Worm (Caenorhabditis elegans) whole organism, young adult: ENCODE measurements around the gene W08E12.6.
A peak's percentile ranks its signal among the peaks of the same experiment; 100 is the strongest.

Experiments used
- B0261.1 ChIP-seq: sonication (generic microtip); optimal IDR thresholded peaks from 2 replicates; lab custom pipeline; 2016; ENCODE audit warnings: mild to moderate bottlenecking, missing genetic modification characterization, moderate library complexity, missing compliant biosample characterization
- C06A6.2 ChIP-seq: fragments of 200-800 bp; sonication (Bioruptor generic); conservative IDR thresholded peaks from 2 replicates; pipeline ENCODE4 v1.3.6; 2022; ENCODE audit warnings: missing genetic modification characterization, missing compliant biosample characterization
- F23B12.7 ChIP-seq: sonication (generic microtip); optimal IDR thresholded peaks from 2 replicates; lab custom pipeline; 2017; ENCODE audit warnings: missing genetic modification characterization, mild to moderate bottlenecking, missing compliant biosample characterization, antibody characterized with exemption, moderate library complexity; ENCODE audit not compliant: insufficient read depth
- F37B4.10 ChIP-seq: fragments of 200-800 bp; sonication (Bioruptor generic); IDR thresholded peaks from 2 replicates; pipeline ENCODE4 v1.3.6; 2022; ENCODE audit warnings: missing genetic modification characterization, missing compliant biosample characterization
- F52B5.7 ChIP-seq: sonication (generic microtip); optimal IDR thresholded peaks from 2 replicates; lab custom pipeline; 2016; ENCODE audit warnings: mild to moderate bottlenecking, missing genetic modification characterization, missing compliant biosample characterization
- F55B11.4 ChIP-seq: sonication (generic microtip); optimal IDR thresholded peaks from 2 replicates; lab custom pipeline; 2016; ENCODE audit warnings: missing compliant biosample characterization, missing genetic modification characterization, borderline replicate concordance; ENCODE audit not compliant: insufficient read depth
- K11D2.4 ChIP-seq: fragments of 200-800 bp; sonication (Bioruptor generic); IDR thresholded peaks from 2 replicates; pipeline ENCODE4 v1.3.6; 2022; ENCODE audit warnings: missing genetic modification reagents, missing genetic modification characterization, missing compliant biosample characterization
- T07F8.4 ChIP-seq: sonication (generic microtip); optimal IDR thresholded peaks from 2 replicates; lab custom pipeline; 2016; ENCODE audit warnings: mild to moderate bottlenecking, missing genetic modification characterization, moderate library complexity, missing compliant biosample characterization
- T26A5.8 ChIP-seq: sonication (generic microtip); optimal IDR thresholded peaks from 2 replicates; lab custom pipeline; 2016; ENCODE audit warnings: missing genetic modification characterization, missing compliant biosample characterization
- Y53F4B.3 ChIP-seq: fragments of 200-800 bp; sonication (Bioruptor generic); IDR thresholded peaks from 2 replicates; pipeline ENCODE4 v1.3.6; 2022; ENCODE audit warnings: missing genetic modification reagents, missing genetic modification characterization, missing compliant biosample characterization
- Y56A3A.18 ChIP-seq: fragments of 200-800 bp; sonication (Bioruptor generic); IDR thresholded peaks from 2 replicates; pipeline ENCODE4 v1.3.6; 2022; ENCODE audit warnings: missing genetic modification reagents, missing genetic modification characterization, missing compliant biosample characterization
- ZK185.1 ChIP-seq: sonication (generic microtip); optimal IDR thresholded peaks from 2 replicates; lab custom pipeline; 2016; ENCODE audit warnings: mild to moderate bottlenecking, missing genetic modification characterization, missing compliant biosample characterization; ENCODE audit not compliant: poor library complexity, severe bottlenecking
- ama-1 ChIP-seq, 3 experiments: fragments of 150-350 bp in 1 of 3; sonication (generic microtip) in 2 of 3; optimal IDR thresholded peaks; 2 replicates each; lab custom pipeline; 2014 to 2018; ENCODE audit warnings: missing biosample characterization in 2 of 3, missing genetic modification characterization in 2 of 3, missing genetic modification reagents in 2 of 3
- aptf-2 ChIP-seq: fragments of 200-800 bp; sonication (Bioruptor generic); conservative IDR thresholded peaks from 2 replicates; pipeline ENCODE4 v1.3.6; 2022; ENCODE audit warnings: missing genetic modification reagents, missing genetic modification characterization, missing compliant biosample characterization
- atf-7 ChIP-seq: sonication (generic microtip); optimal IDR thresholded peaks from 2 replicates; lab custom pipeline; 2017; ENCODE audit warnings: mild to moderate bottlenecking, missing genetic modification characterization, missing compliant biosample characterization
- attf-3 ChIP-seq: fragments of 200-800 bp; sonication (Bioruptor generic); conservative IDR thresholded peaks from 2 replicates; pipeline ENCODE4 v1.3.6; 2022; ENCODE audit warnings: missing genetic modification reagents, missing genetic modification characterization, missing compliant biosample characterization
- attf-5 ChIP-seq: fragments of 200-800 bp; sonication (Bioruptor generic); optimal IDR thresholded peaks from 2 replicates; lab custom pipeline; 2018; ENCODE audit warnings: mild to moderate bottlenecking, missing genetic modification characterization, missing compliant biosample characterization
- ceh-91 ChIP-seq: fragments of 200-800 bp; sonication (Bioruptor generic); IDR thresholded peaks from 2 replicates; pipeline ENCODE4 v1.3.6; 2022; ENCODE audit warnings: missing genetic modification reagents, missing genetic modification characterization, missing compliant biosample characterization
- dpl-1 ChIP-seq: fragments of 150-350 bp; optimal IDR thresholded peaks from 2 replicates; lab custom pipeline; 2014; ENCODE audit warnings: missing biosample characterization, missing genetic modification reagents, missing genetic modification characterization
- efl-1 ChIP-seq: fragments of 150-350 bp; optimal IDR thresholded peaks from 2 replicates; lab custom pipeline; 2014; ENCODE audit warnings: missing biosample characterization, missing genetic modification reagents, missing genetic modification characterization
- egrh-3 ChIP-seq: fragments of 200-800 bp; sonication (Bioruptor generic); IDR thresholded peaks from 2 replicates; pipeline ENCODE4 v1.3.6; 2022; ENCODE audit warnings: missing genetic modification reagents, missing genetic modification characterization, missing compliant biosample characterization
- ekl-4 ChIP-seq: fragments of 200-800 bp; sonication (Bioruptor generic); IDR thresholded peaks from 2 replicates; pipeline ENCODE4 v1.3.6; 2022; ENCODE audit warnings: missing genetic modification reagents, missing genetic modification characterization, missing compliant biosample characterization
- hlh-12 ChIP-seq: sonication (generic microtip); optimal IDR thresholded peaks from 2 replicates; lab custom pipeline; 2016; ENCODE audit warnings: missing genetic modification characterization, missing compliant biosample characterization
- hlh-26 ChIP-seq: fragments of 200-800 bp; sonication (Bioruptor generic); conservative IDR thresholded peaks from 2 replicates; pipeline ENCODE4 v1.3.6; 2022; ENCODE audit warnings: missing genetic modification reagents, missing genetic modification characterization, missing compliant biosample characterization
- hrde-1 ChIP-seq: sonication (generic microtip); optimal IDR thresholded peaks from 2 replicates; lab custom pipeline; 2016; ENCODE audit warnings: missing genetic modification characterization, mild to moderate bottlenecking, missing compliant biosample characterization, moderate library complexity, missing genotype, missing genetic modification reagents, borderline replicate concordance
- hsf-1 ChIP-seq: fragments of 200-800 bp; sonication (Bioruptor generic); IDR thresholded peaks from 2 replicates; pipeline ENCODE4 v1.3.6; 2022; ENCODE audit warnings: missing genetic modification reagents, missing genetic modification characterization, missing compliant biosample characterization
- lag-1 ChIP-seq: fragments of 200-800 bp; sonication (Bioruptor generic); IDR thresholded peaks from 2 replicates; pipeline ENCODE4 v1.3.6; 2022; ENCODE audit warnings: missing genetic modification reagents, missing genetic modification characterization, missing compliant biosample characterization
- let-526 ChIP-seq: fragments of 200-800 bp; sonication (Bioruptor generic); IDR thresholded peaks from 2 replicates; pipeline ENCODE4 v1.3.6; 2022; ENCODE audit warnings: missing genetic modification reagents, missing genetic modification characterization, missing compliant biosample characterization
- let-607 ChIP-seq, 2 experiments: fragments of 200-800 bp in 1 of 2; sonication (Bioruptor generic) in 1 of 2; sonication (generic microtip) in 1 of 2; optimal IDR thresholded peaks; 2 replicates each; lab custom pipeline; 2016 to 2018; ENCODE audit warnings: mild to moderate bottlenecking in 2 of 2, missing compliant biosample characterization in 2 of 2, missing genetic modification characterization in 2 of 2, moderate library complexity in 2 of 2, missing genotype in 1 of 2
- lin-54 ChIP-seq: fragments of 200-800 bp; sonication (Bioruptor generic); optimal IDR thresholded peaks from 2 replicates; lab custom pipeline; 2018; ENCODE audit warnings: mild to moderate bottlenecking, missing genetic modification characterization, missing compliant biosample characterization
- madf-3 ChIP-seq: fragments of 200-800 bp; sonication (Bioruptor generic); IDR thresholded peaks from 2 replicates; pipeline ENCODE4 v1.3.6; 2022; ENCODE audit warnings: missing genetic modification reagents, missing genetic modification characterization, missing compliant biosample characterization
- madf-8 ChIP-seq: fragments of 200-800 bp; sonication (Bioruptor generic); conservative IDR thresholded peaks from 2 replicates; pipeline ENCODE4 v1.3.6; 2022; ENCODE audit warnings: missing genetic modification reagents, missing genetic modification characterization, missing compliant biosample characterization
- mcd-1 ChIP-seq: fragments of 200-800 bp; sonication (Bioruptor generic); IDR thresholded peaks from 2 replicates; pipeline ENCODE4 v1.3.6; 2022; ENCODE audit warnings: missing genetic modification reagents, missing genetic modification characterization, missing compliant biosample characterization
- mxl-1 ChIP-seq: sonication (generic microtip); optimal IDR thresholded peaks from 2 replicates; lab custom pipeline; 2016; ENCODE audit warnings: missing genetic modification characterization, missing compliant biosample characterization
- nhr-27 ChIP-seq: fragments of 200-800 bp; sonication (Bioruptor generic); optimal IDR thresholded peaks from 2 replicates; lab custom pipeline; 2018; ENCODE audit warnings: mild to moderate bottlenecking, missing genetic modification characterization, moderate library complexity, missing compliant biosample characterization
- nhr-80 ChIP-seq: sonication (generic microtip); optimal IDR thresholded peaks from 2 replicates; lab custom pipeline; 2016; ENCODE audit warnings: missing genetic modification characterization, missing compliant biosample characterization
- pbrm-1 ChIP-seq: fragments of 200-800 bp; sonication (Bioruptor generic); IDR thresholded peaks from 2 replicates; pipeline ENCODE4 v1.3.6; 2022; ENCODE audit warnings: missing genetic modification reagents, missing genetic modification characterization, missing compliant biosample characterization
- rpc-1 ChIP-seq, 2 experiments: fragments of 150-350 bp in 1 of 2; sonication (generic microtip) in 1 of 2; optimal IDR thresholded peaks; 2 replicates each; lab custom pipeline; 2014 to 2018; ENCODE audit warnings: missing biosample characterization in 1 of 2, missing genetic modification characterization in 1 of 2, missing genetic modification reagents in 1 of 2, missing genotype in 1 of 2
- sea-2 ChIP-seq: fragments of 200-800 bp; sonication (Bioruptor generic); IDR thresholded peaks from 2 replicates; pipeline ENCODE4 v1.3.6; 2022; ENCODE audit warnings: missing genetic modification characterization, missing compliant biosample characterization
- snpc-3.4 ChIP-seq: sonication (generic microtip); optimal IDR thresholded peaks from 2 replicates; lab custom pipeline; 2017; ENCODE audit warnings: missing genetic modification characterization, mild to moderate bottlenecking, missing compliant biosample characterization, antibody characterized with exemption, moderate library complexity, missing genotype, missing genetic modification reagents
- snpc-4 ChIP-seq, 5 experiments: fragments of 150-350 bp in 1 of 5; sonication (generic microtip) in 4 of 5; optimal IDR thresholded peaks; 2 replicates each; lab custom pipeline; 2014 to 2018; ENCODE audit warnings: missing genetic modification characterization in 5 of 5, missing biosample characterization in 3 of 5, antibody characterized with exemption in 2 of 5, mild to moderate bottlenecking in 2 of 5, missing compliant biosample characterization in 2 of 5, missing genotype in 2 of 5, moderate library complexity in 2 of 5, missing genetic modification reagents in 1 of 5
- tlf-1 ChIP-seq: fragments of 200-800 bp; sonication (Bioruptor generic); optimal IDR thresholded peaks from 2 replicates; lab custom pipeline; 2018; ENCODE audit warnings: mild to moderate bottlenecking, missing genetic modification characterization, missing compliant biosample characterization
- unc-62 ChIP-seq: fragments of 150-350 bp; optimal IDR thresholded peaks from 2 replicates; lab custom pipeline; 2014; ENCODE audit warnings: missing biosample characterization, missing genetic modification reagents, missing genetic modification characterization
- zfh-2 ChIP-seq: fragments of 200-800 bp; sonication (Bioruptor generic); conservative IDR thresholded peaks from 2 replicates; pipeline ENCODE4 v1.3.6; 2022; ENCODE audit warnings: missing genetic modification reagents, missing genetic modification characterization, missing compliant biosample characterization
- zim-3 ChIP-seq: sonication (generic microtip); optimal IDR thresholded peaks from 2 replicates; lab custom pipeline; 2017; ENCODE audit warnings: mild to moderate bottlenecking, missing genetic modification characterization, moderate library complexity, missing compliant biosample characterization
- ztf-22 ChIP-seq: fragments of 200-800 bp; sonication (Bioruptor generic); optimal IDR thresholded peaks from 2 replicates; lab custom pipeline; 2018; ENCODE audit warnings: mild to moderate bottlenecking, missing genetic modification characterization, moderate library complexity, missing compliant biosample characterization

Gene W08E12.6

ce11 chrIV:3336585-3336984 is 38.2 kb downstream of the W08E12.6 start, which contains the start of gene F42A6.6 (continued):
- TF ChIP-seq zfh-2 (GFP tag; lab: Robert Waterston, UW) (no peak), ama-1 (optimal IDR thresholded peaks at IDR 0.05; lab: Kevin White, UChicago) (no peak), ama-1 (GFP tag; optimal IDR thresholded peaks at IDR 0.05; lab: Kevin White, UChicago) (peak; percentile 16 to 77), mcd-1 (peak; percentile 67), F55B11.4 (tag; lab: Kevin White, UChicago) (no peak), F37B4.10 (no peak), zim-3 (tag; lab: Kevin White, UChicago) (peak; percentile 62), madf-3 (GFP tag; lab: Robert Waterston, UW) (peak; percentile 84), ZK185.1 (tag; lab: Kevin White, UChicago) (no peak), pbrm-1 (GFP tag; lab: Robert Waterston, UW) (peak; percentile 83), ekl-4 (GFP tag; lab: Robert Waterston, UW) (peak; percentile 86), efl-1 (GFP tag; lab: Kevin White, UChicago) (no peak), rpc-1 (optimal IDR thresholded peaks at IDR 0.05; lab: Kevin White, UChicago) (no peak), rpc-1 (tag; optimal IDR thresholded peaks at IDR 0.05; lab: Kevin White, UChicago) (peak; percentile 10), hrde-1 (tag; lab: Kevin White, UChicago) (peak; percentile 92), T07F8.4 (tag; lab: Kevin White, UChicago) (no peak), C06A6.2 (GFP tag; lab: Robert Waterston, UW) (0 out of 2 replicates have a peak, but pooled peaks have one; percentile 16), aptf-2 (GFP tag; lab: Robert Waterston, UW) (no peak), hsf-1 (GFP tag; lab: Robert Waterston, UW) (no peak; the same call in 1 of the 2 replicates), egrh-3 (GFP tag; lab: Robert Waterston, UW) (no peak), Y56A3A.18 (GFP tag; lab: Robert Waterston, UW) (peak; percentile 83; the same call in 1 of the 2 replicates), dpl-1 (GFP tag; lab: Kevin White, UChicago) (no peak), mxl-1 (tag; lab: Kevin White, UChicago) (no peak), lag-1 (GFP tag; lab: Robert Waterston, UW) (no peak), let-607 (tag; optimal IDR thresholded peaks at IDR 0.05; lab: Kevin White, UChicago) (peak; percentile 29 to 48), snpc-4 (GFP tag; optimal IDR thresholded peaks at IDR 0.05; lab: Kevin White, UChicago) (peak; percentile 29), snpc-4 (tag; optimal IDR thresholded peaks at IDR 0.05; lab: Kevin White, UChicago) (peak in 2 of 4 experiments; percentile 55 to 68), tlf-1 (peak; percentile 86), attf-5 (peak; percentile 42), K11D2.4 (GFP tag; lab: Robert Waterston, UW) (no peak; the same call in 1 of the 2 replicates), T26A5.8 (tag; lab: Kevin White, UChicago) (peak; percentile 94), B0261.1 (tag; lab: Kevin White, UChicago) (peak; percentile 31), sea-2 (GFP tag; lab: Robert Waterston, UW) (no peak), nhr-80 (tag; lab: Kevin White, UChicago) (no peak), hlh-26 (GFP tag; lab: Robert Waterston, UW) (no peak), attf-3 (GFP tag; lab: Robert Waterston, UW) (peak; percentile 42; the same call in 1 of the 2 replicates), unc-62 (GFP tag; lab: Kevin White, UChicago) (no peak), ceh-91 (GFP tag; lab: Robert Waterston, UW) (peak; percentile 47; the same call in 1 of the 2 replicates), nhr-27 (tag; lab: Kevin White, UChicago) (peak; percentile 78), snpc-3.4 (tag; lab: Kevin White, UChicago) (peak; percentile 78), atf-7 (tag; lab: Kevin White, UChicago) (peak; percentile 78), ztf-22 (peak; percentile 23), let-526 (GFP tag; lab: Robert Waterston, UW) (peak; percentile 46; the same call in 1 of the 2 replicates), hlh-12 (tag; lab: Kevin White, UChicago) (no peak), lin-54 (GFP tag; lab: Kevin White, UChicago) (peak; percentile 67), F23B12.7 (tag; lab: Kevin White, UChicago) (peak; percentile 48), Y53F4B.3 (GFP tag; lab: Robert Waterston, UW) (no peak), F52B5.7 (tag; lab: Kevin White, UChicago) (peak; percentile 93), madf-8 (peak; percentile 41; the same call in 1 of the 2 replicates)
